Fruit fly (Drosophila melanogaster) whole organism, prepupa: ENCODE measurements around the gene TwdlG.

Experiments used
- Blimp-1 ChIP-seq: fragments of 200-800 bp; sonication (Bioruptor generic); optimal IDR thresholded peaks from 3 replicates; lab custom pipeline; 2017; ENCODE audit warnings: missing biosample characterization, missing genetic modification characterization, mild to moderate bottlenecking, moderate library complexity, missing genetic modification reagents
- CG10669 ChIP-seq: fragments of 200-800 bp; sonication (Bioruptor generic); optimal IDR thresholded peaks from 3 replicates; lab custom pipeline; 2018; ENCODE audit warnings: missing biosample characterization, mild to moderate bottlenecking, missing genetic modification characterization, moderate library complexity
- CG11294 ChIP-seq: fragments of 200-800 bp; sonication (Bioruptor generic); IDR thresholded peaks from 2 replicates; pipeline ENCODE4 v1.3.6; 2022; ENCODE audit warnings: missing biosample characterization, missing genetic modification characterization
- CG11762 ChIP-seq: fragments of 200-800 bp; sonication (Bioruptor generic); optimal IDR thresholded peaks from 3 replicates; lab custom pipeline; 2016; ENCODE audit warnings: missing biosample characterization, missing genetic modification characterization; ENCODE audit not compliant: insufficient read depth
- CG11902 ChIP-seq: fragments of 200-800 bp; sonication (Bioruptor generic); optimal IDR thresholded peaks from 3 replicates; lab custom pipeline; 2016; ENCODE audit warnings: missing biosample characterization, missing genetic modification characterization
- CG15336 ChIP-seq: fragments of 200-800 bp; sonication (Bioruptor generic); IDR thresholded peaks from 2 replicates; pipeline ENCODE4 v1.3.6; 2022; ENCODE audit warnings: missing biosample characterization, missing genetic modification characterization
- CG16779 ChIP-seq: fragments of 200-800 bp; sonication (Bioruptor generic); optimal IDR thresholded peaks from 3 replicates; lab custom pipeline; 2017; ENCODE audit warnings: missing biosample characterization, mild to moderate bottlenecking, missing genetic modification characterization
- CG32006 ChIP-seq: fragments of 200-800 bp; sonication (Bioruptor generic); optimal IDR thresholded peaks from 3 replicates; lab custom pipeline; 2017; ENCODE audit warnings: missing biosample characterization, mild to moderate bottlenecking, missing genetic modification characterization
- CG3919 ChIP-seq: fragments of 200-800 bp; sonication (Bioruptor generic); optimal IDR thresholded peaks from 3 replicates; lab custom pipeline; 2016; ENCODE audit warnings: missing biosample characterization, missing genetic modification characterization
- CG4318 ChIP-seq: fragments of 200-800 bp; sonication (Bioruptor generic); optimal IDR thresholded peaks from 3 replicates; lab custom pipeline; 2017; ENCODE audit warnings: missing biosample characterization, mild to moderate bottlenecking, missing genetic modification characterization
- CG6163 ChIP-seq: fragments of 200-800 bp; sonication (Bioruptor generic); IDR thresholded peaks from 3 replicates; pipeline ENCODE4 v1.3.6; 2022; ENCODE audit warnings: missing biosample characterization, missing genetic modification characterization
- CG6276 ChIP-seq: fragments of 200-800 bp; sonication (Bioruptor generic); optimal IDR thresholded peaks from 2 replicates; lab custom pipeline; 2017; ENCODE audit warnings: missing biosample characterization, mild to moderate bottlenecking, missing genetic modification characterization
- CG6792 ChIP-seq: fragments of 200-800 bp; sonication (Bioruptor generic); optimal IDR thresholded peaks from 3 replicates; lab custom pipeline; 2016; ENCODE audit warnings: missing biosample characterization, missing genetic modification characterization
- CG6808 ChIP-seq: fragments of 200-800 bp; sonication (Bioruptor generic); optimal IDR thresholded peaks from 3 replicates; lab custom pipeline; 2017; ENCODE audit warnings: missing biosample characterization, missing genetic modification characterization, mild to moderate bottlenecking, moderate library complexity, missing genetic modification reagents
- CG6854 ChIP-seq: fragments of 200-800 bp; sonication (Bioruptor generic); optimal IDR thresholded peaks from 2 replicates; lab custom pipeline; 2017; ENCODE audit warnings: missing biosample characterization, mild to moderate bottlenecking, missing genetic modification characterization
- CG7368 ChIP-seq: fragments of 200-800 bp; sonication (Bioruptor generic); optimal IDR thresholded peaks from 3 replicates; lab custom pipeline; 2016; ENCODE audit warnings: missing biosample characterization, missing genetic modification characterization
- CG8119 ChIP-seq: fragments of 200-800 bp; sonication (Bioruptor generic); IDR thresholded peaks from 3 replicates; pipeline ENCODE4 v1.3.6; 2022; ENCODE audit warnings: missing biosample characterization, missing genetic modification characterization
- CG8319 ChIP-seq: fragments of 200-800 bp; sonication (Bioruptor generic); optimal IDR thresholded peaks from 3 replicates; lab custom pipeline; 2016; ENCODE audit warnings: missing biosample characterization, missing genetic modification characterization
- CG8632 ChIP-seq: fragments of 200-800 bp; sonication (Bioruptor generic); optimal IDR thresholded peaks from 3 replicates; lab custom pipeline; 2016; ENCODE audit warnings: missing biosample characterization, missing genetic modification characterization
- CG9139 ChIP-seq: fragments of 200-800 bp; sonication (Bioruptor generic); optimal IDR thresholded peaks from 3 replicates; lab custom pipeline; 2017; ENCODE audit warnings: missing biosample characterization, mild to moderate bottlenecking, missing genetic modification characterization
- Eip78C ChIP-seq: fragments of 200-800 bp; sonication (Bioruptor generic); peaks from one replicate; lab custom pipeline; 2016; ENCODE audit warnings: missing biosample characterization, missing genetic modification characterization
- Eip93F ChIP-seq: fragments of 200-800 bp; sonication (Bioruptor generic); optimal IDR thresholded peaks from 2 replicates; lab custom pipeline; 2016; ENCODE audit warnings: missing biosample characterization, mild to moderate bottlenecking, missing genetic modification characterization
- Ets21C ChIP-seq: fragments of 200-800 bp; sonication (Bioruptor generic); optimal IDR thresholded peaks from 3 replicates; lab custom pipeline; 2016; ENCODE audit warnings: missing biosample characterization, missing genetic modification characterization
- Hr39 ChIP-seq: fragments of 200-800 bp; sonication (Bioruptor generic); optimal IDR thresholded peaks from 2 replicates; lab custom pipeline; 2016; ENCODE audit warnings: missing biosample characterization, missing genetic modification characterization
- Hr4 ChIP-seq: fragments of 200-800 bp; sonication (Bioruptor generic); optimal IDR thresholded peaks from 3 replicates; lab custom pipeline; 2016; ENCODE audit warnings: missing biosample characterization, missing genetic modification characterization
- Met ChIP-seq: fragments of 200-800 bp; sonication (Bioruptor generic); optimal IDR thresholded peaks from 3 replicates; lab custom pipeline; 2016; ENCODE audit warnings: missing biosample characterization, missing genetic modification characterization
- OdsH ChIP-seq: fragments of 200-800 bp; sonication (Bioruptor generic); optimal IDR thresholded peaks from 3 replicates; lab custom pipeline; 2016; ENCODE audit warnings: missing biosample characterization, missing genetic modification characterization
- Smox ChIP-seq: fragments of 200-800 bp; sonication (Bioruptor generic); optimal IDR thresholded peaks from 3 replicates; lab custom pipeline; 2016; ENCODE audit warnings: missing biosample characterization, missing genetic modification characterization
- Sox102F ChIP-seq: fragments of 200-800 bp; sonication (Bioruptor generic); optimal IDR thresholded peaks from 2 replicates; lab custom pipeline; 2016; ENCODE audit warnings: missing biosample characterization, mild to moderate bottlenecking, missing genetic modification characterization
- Sox14 ChIP-seq: fragments of 200-800 bp; sonication (Bioruptor generic); optimal IDR thresholded peaks from 3 replicates; lab custom pipeline; 2016; ENCODE audit warnings: missing biosample characterization, missing genetic modification characterization
- Sox15 ChIP-seq: fragments of 200-800 bp; sonication (Bioruptor generic); optimal IDR thresholded peaks from 3 replicates; lab custom pipeline; 2016; ENCODE audit warnings: missing biosample characterization, missing genetic modification characterization
- achi ChIP-seq: fragments of 200-800 bp; sonication (Bioruptor generic); optimal IDR thresholded peaks from 3 replicates; lab custom pipeline; 2016; ENCODE audit warnings: missing biosample characterization, missing genetic modification characterization
- cyc ChIP-seq: fragments of 200-800 bp; sonication (Bioruptor generic); optimal IDR thresholded peaks from 3 replicates; lab custom pipeline; 2016; ENCODE audit warnings: missing biosample characterization, missing genetic modification characterization
- dsx ChIP-seq: fragments of 200-800 bp; optimal IDR thresholded peaks from 3 replicates; lab custom pipeline; 2019; ENCODE audit warnings: missing biosample characterization, mild to moderate bottlenecking, missing genetic modification characterization, moderate library complexity; ENCODE audit not compliant: poor library complexity, severe bottlenecking
- eg ChIP-seq: fragments of 200-800 bp; sonication (Bioruptor generic); IDR thresholded peaks from 3 replicates; pipeline ENCODE4 v1.3.6; 2022; ENCODE audit warnings: missing biosample characterization, missing genetic modification characterization
- esn ChIP-seq: fragments of 200-800 bp; sonication (Bioruptor generic); optimal IDR thresholded peaks from 2 replicates; lab custom pipeline; 2016; ENCODE audit warnings: missing biosample characterization, mild to moderate bottlenecking, missing genetic modification characterization, moderate library complexity
- fd59A ChIP-seq: fragments of 200-800 bp; sonication (Bioruptor generic); optimal IDR thresholded peaks from 2 replicates; lab custom pipeline; 2017; ENCODE audit warnings: missing biosample characterization, mild to moderate bottlenecking, missing genetic modification characterization, missing genetic modification reagents
- fd85E ChIP-seq: fragments of 200-800 bp; sonication (Bioruptor generic); optimal IDR thresholded peaks from 3 replicates; lab custom pipeline; 2016; ENCODE audit warnings: missing biosample characterization, missing genetic modification characterization
- fkh ChIP-seq: fragments of 200-800 bp; sonication (Bioruptor generic); optimal IDR thresholded peaks from 3 replicates; lab custom pipeline; 2017; ENCODE audit warnings: missing biosample characterization, mild to moderate bottlenecking, missing genetic modification characterization, moderate library complexity
- net ChIP-seq: fragments of 200-800 bp; sonication (Bioruptor generic); optimal IDR thresholded peaks from 3 replicates; lab custom pipeline; 2016; ENCODE audit warnings: missing biosample characterization, missing genetic modification characterization
- pdm3 ChIP-seq: fragments of 200-800 bp; sonication (Bioruptor generic); optimal IDR thresholded peaks from 3 replicates; lab custom pipeline; 2016; ENCODE audit warnings: missing biosample characterization, missing genetic modification characterization
- ss ChIP-seq, 2 experiments: fragments of 200-800 bp; sonication (Bioruptor generic); optimal IDR thresholded peaks; 2 replicates in 1 of 2; 3 replicates in 1 of 2; lab custom pipeline; 2017 to 2018; ENCODE audit warnings: mild to moderate bottlenecking in 2 of 2, missing biosample characterization in 2 of 2, missing genetic modification characterization in 2 of 2, moderate library complexity in 1 of 2
- svp ChIP-seq: fragments of 200-800 bp; sonication (Bioruptor generic); peaks from one replicate; lab custom pipeline; 2016; ENCODE audit warnings: missing biosample characterization, missing genetic modification characterization
- topi ChIP-seq: fragments of 200-800 bp; sonication (Bioruptor generic); optimal IDR thresholded peaks from 3 replicates; lab custom pipeline; 2016; ENCODE audit warnings: missing biosample characterization, missing genetic modification characterization
- vri ChIP-seq: fragments of 200-800 bp; sonication (Bioruptor generic); optimal IDR thresholded peaks from 3 replicates; lab custom pipeline; 2016; ENCODE audit warnings: missing biosample characterization, mild to moderate bottlenecking, missing genetic modification characterization

Gene TwdlG

DNA sequence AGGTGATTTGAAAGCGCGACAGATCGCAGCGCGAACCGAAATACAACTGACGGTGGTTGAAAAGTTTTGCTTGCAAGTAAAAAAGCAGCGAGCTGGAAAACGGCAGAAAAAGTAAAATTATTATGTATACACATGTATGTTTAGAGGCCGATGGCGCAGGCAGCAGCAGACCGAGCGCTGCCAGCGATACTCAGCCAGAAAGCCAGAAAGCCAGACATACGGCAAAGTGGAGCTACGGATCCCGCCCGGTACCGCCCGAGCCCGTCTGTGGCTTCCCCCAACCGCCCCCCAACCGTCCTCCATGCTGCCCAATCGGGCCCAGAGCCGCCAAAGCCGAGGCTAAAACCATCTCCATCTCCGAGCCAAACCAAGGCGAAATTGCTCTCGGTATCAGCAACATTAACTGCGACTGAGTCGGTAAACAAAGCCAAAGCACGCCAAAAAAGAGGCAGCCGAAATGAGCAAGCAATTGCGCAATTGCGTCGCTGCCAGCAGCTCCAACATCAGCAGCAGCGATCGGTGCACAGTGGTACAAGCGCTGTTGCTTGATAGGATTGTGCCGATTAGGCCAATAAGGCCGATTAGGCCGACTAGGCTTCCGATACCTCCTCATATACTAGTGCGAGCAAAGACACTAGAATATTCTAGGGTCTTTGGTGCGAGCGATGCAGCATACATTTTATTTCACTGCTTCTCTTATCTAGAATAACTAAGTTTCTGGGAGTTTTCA lies 35.7 kb downstream of the TwdlG start, which contains the start of gene CG14636 (continued):
- TF ChIP-seq Sox15 (GFP tag; lab: Kevin White, UChicago) (peak; percentile 70), CG32006 (GFP tag; lab: Kevin White, UChicago) (peak; percentile 68), CG8632 (peak; percentile 69), fd85E (GFP tag; lab: Kevin White, UChicago) (peak; percentile 13), Blimp-1 (GFP tag; lab: Kevin White, UChicago) (no peak), svp (peak; percentile 89), pdm3 (GFP tag; lab: Kevin White, UChicago) (peak; percentile 76), topi (GFP tag; lab: Kevin White, UChicago) (peak; percentile 68), fd59A (peak; percentile 27)

dm6 chr3R:4214601-4215000 lies 36.5 kb downstream of the TwdlG start:
- TF ChIP-seq Smox (GFP tag; lab: Kevin White, UChicago) (no peak), Blimp-1 (GFP tag; lab: Kevin White, UChicago) (peak; percentile 59), CG6808 (GFP tag; lab: Kevin White, UChicago) (no peak), CG11902 (GFP tag; lab: Kevin White, UChicago) (no peak), Eip78C (GFP tag; lab: Kevin White, UChicago) (peak; percentile 10)

dm6 chr3R:4214038-4214437 lies 37.1 kb downstream of the TwdlG start:
- TF ChIP-seq Eip93F (GFP tag; lab: Kevin White, UChicago): peak; percentile 30
- TF ChIP-seq Hr39 (GFP tag; lab: Kevin White, UChicago): peak; percentile 88
- peak; percentile 84 for TF ChIP-seq achi (GFP tag; lab: Kevin White, UChicago)
- TF ChIP-seq CG3919 (GFP tag; lab: Kevin White, UChicago): peak; percentile 93
- peak; percentile 87 for TF ChIP-seq Sox15 (GFP tag; lab: Kevin White, UChicago)
- TF ChIP-seq CG6276: peak; percentile 73
- peak; percentile 85 for TF ChIP-seq CG8319
- TF ChIP-seq eg: peak; percentile 95
- TF ChIP-seq CG8119 (GFP tag; lab: Robert Waterston, UW): peak; percentile 88
- TF ChIP-seq Sox102F (GFP tag; lab: Kevin White, UChicago): peak; percentile 73
- peak; percentile 88 for TF ChIP-seq net (GFP tag; lab: Kevin White, UChicago)
- no peak for TF ChIP-seq fkh
- TF ChIP-seq CG11294 (GFP tag; lab: Robert Waterston, UW): peak; percentile 89
- peak; percentile 92 for TF ChIP-seq CG11902 (GFP tag; lab: Kevin White, UChicago)
- TF ChIP-seq cyc (GFP tag; lab: Kevin White, UChicago): peak; percentile 92
- TF ChIP-seq esn (GFP tag; lab: Kevin White, UChicago): peak; percentile 81
- TF ChIP-seq CG15336 (GFP tag; lab: Robert Waterston, UW): peak; percentile 90
- peak; percentile 80 for TF ChIP-seq CG9139 (GFP tag; lab: Kevin White, UChicago)
- TF ChIP-seq fd85E (GFP tag; lab: Kevin White, UChicago): peak; percentile 55
- TF ChIP-seq CG6163 (GFP tag; lab: Robert Waterston, UW): peak; percentile 97
- peak; percentile 77 for TF ChIP-seq CG8632
- peak; percentile 66 for TF ChIP-seq vri (GFP tag; lab: Kevin White, UChicago)
- peak; percentile 65 for TF ChIP-seq CG16779
- peak; percentile 87 for TF ChIP-seq CG6808 (GFP tag; lab: Kevin White, UChicago)
- TF ChIP-seq CG7368 (GFP tag; lab: Kevin White, UChicago): peak; percentile 93
- peak; percentile 74 for TF ChIP-seq CG11762 (GFP tag; lab: Kevin White, UChicago)
- TF ChIP-seq CG6792: peak; percentile 88
- TF ChIP-seq OdsH: peak; percentile 92
- peak; percentile 73 for TF ChIP-seq Ets21C (GFP tag; lab: Kevin White, UChicago)
- TF ChIP-seq Sox14 (GFP tag; lab: Kevin White, UChicago): peak; percentile 88
- TF ChIP-seq Met (GFP tag; lab: Kevin White, UChicago): peak; percentile 77
- peak; percentile 76 for TF ChIP-seq Smox (GFP tag; lab: Kevin White, UChicago)
- TF ChIP-seq Eip78C (GFP tag; lab: Kevin White, UChicago): peak; percentile 96
- TF ChIP-seq CG6854: peak; percentile 47
- peak; percentile 80 for TF ChIP-seq CG4318 (GFP tag; lab: Kevin White, UChicago)
- TF ChIP-seq CG10669 (GFP tag; lab: Kevin White, UChicago): peak; percentile 88
- peak; percentile 90 for TF ChIP-seq Hr4 (GFP tag; lab: Kevin White, UChicago)
- no peak for TF ChIP-seq Blimp-1 (GFP tag; lab: Kevin White, UChicago)
- TF ChIP-seq dsx (GFP tag; lab: Kevin White, UChicago): peak; percentile 82
- peak; percentile 84 to 90 for TF ChIP-seq ss (GFP tag; optimal IDR thresholded peaks at IDR 0.05; lab: Kevin White, UChicago)
